Fruit fly (Drosophila melanogaster) S2 (cell line): ENCODE data around the gene CG43137.
A peak's percentile ranks its signal among the peaks of the same experiment; 100 is the strongest.

Source experiments
- CG8478 ChIP-seq: fragments of >200 bp; optimal IDR thresholded peaks from 2 replicates; lab custom pipeline; 2018
- CTCF ChIP-seq, 2 experiments: fragments of >200 bp; optimal IDR thresholded peaks; 2 replicates each; lab custom pipeline; 2018

CG43137 gene

DNA sequence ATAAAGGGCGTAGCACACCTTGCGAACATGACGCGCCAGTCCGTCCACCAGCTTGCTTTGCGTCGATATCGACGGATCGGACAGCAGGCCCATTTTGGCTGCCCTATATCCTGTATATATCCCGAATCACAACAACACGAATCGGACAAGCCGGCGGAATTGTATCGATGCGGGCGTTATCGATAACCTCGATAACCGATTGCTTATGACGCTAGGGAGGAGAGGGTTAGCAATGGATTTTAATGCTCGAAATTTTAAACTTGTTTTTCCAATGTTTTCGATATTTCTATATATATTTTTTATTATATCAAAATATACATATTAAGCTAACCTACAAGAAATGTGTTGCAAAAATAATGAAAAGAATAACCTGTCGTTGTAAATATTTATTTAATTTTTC lies 8.2 kb upstream of the CG43137 start, which contains the start of gene GAA1:
Gene GAA1, minus strand, starts transcription at position 194 of the 400 bp plus-strand sequence.
- no peak for TF ChIP-seq CTCF (optimal IDR thresholded peaks at IDR 0.05; lab: Kevin White, UChicago)
- TF ChIP-seq CG8478 (lab: Kevin White, UChicago), result no peak

dm6 chrX:5868795-5869194 lies 3.8 kb upstream of the CG43137 start, which contains the start of gene CG15764:
Gene CG15764 (plus strand): TSS chrX:5869095.
- no peak for TF ChIP-seq CG8478 (lab: Kevin White, UChicago)
- no peak for TF ChIP-seq CTCF (optimal IDR thresholded peaks at IDR 0.05; lab: Kevin White, UChicago)

dm6 chrX:5866095-5866494 lies 1.1 kb upstream of the CG43137 start:
- TF ChIP-seq CG8478 (lab: Kevin White, UChicago) (no peak), CTCF (optimal IDR thresholded peaks at IDR 0.05; lab: Kevin White, UChicago) (no peak)

DNA sequence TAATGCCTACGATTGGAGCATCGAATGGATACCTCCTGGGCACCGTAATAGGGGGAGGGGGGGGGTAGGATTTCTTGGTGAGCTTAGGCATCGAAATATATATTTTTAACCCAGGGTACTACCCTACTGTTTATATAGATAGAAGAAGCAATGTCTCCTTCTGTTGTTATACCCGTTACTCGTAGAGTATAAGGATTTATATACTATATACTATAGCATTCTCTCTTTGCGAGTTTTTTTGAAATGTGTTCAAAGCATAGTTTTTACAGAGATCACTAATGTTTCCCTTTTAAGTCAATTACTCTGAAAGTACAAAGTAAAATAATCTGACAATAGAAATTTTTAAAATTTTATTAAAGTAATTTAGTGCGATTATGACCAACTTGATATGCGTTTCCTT lies 11.5 kb downstream of the CG43137 start, which contains the start of gene CG43136:
Gene CG43136, plus strand, starts transcription at position 301 of the 400 bp plus-strand sequence.
- no peak for TF ChIP-seq CTCF (optimal IDR thresholded peaks at IDR 0.05; lab: Kevin White, UChicago)
- no peak for TF ChIP-seq CG8478 (lab: Kevin White, UChicago)

- no peak for TF ChIP-seq CTCF (optimal IDR thresholded peaks at IDR 0.05; lab: Kevin White, UChicago)
- TF ChIP-seq CG8478 (lab: Kevin White, UChicago), result no peak
Measured at dm6 chrX:5852677-5853076, 12.3 kb downstream of the CG43137 start.

DNA sequence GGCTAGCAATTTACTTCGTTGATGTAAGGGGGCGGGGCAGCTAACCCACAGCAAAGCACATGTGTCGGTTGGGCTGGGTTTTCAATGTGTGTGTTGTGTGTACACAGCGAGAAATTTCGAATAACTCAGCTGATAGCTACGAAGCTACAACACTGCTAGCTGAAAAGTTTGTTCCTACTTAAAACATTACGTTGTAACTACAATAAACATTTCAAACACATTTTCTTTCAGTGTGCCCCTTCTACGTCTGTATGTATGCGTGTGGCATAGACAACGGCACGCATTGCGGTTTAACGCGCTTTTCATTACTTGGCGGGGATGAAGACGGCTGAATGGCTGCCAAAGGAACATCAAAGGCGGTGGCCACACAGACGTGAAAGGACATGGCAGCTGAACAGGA lies 17.4 kb downstream of the CG43137 start:
- TF ChIP-seq CTCF (optimal IDR thresholded peaks at IDR 0.05; lab: Kevin White, UChicago) (no peak), CG8478 (lab: Kevin White, UChicago) (no peak)

DNA sequence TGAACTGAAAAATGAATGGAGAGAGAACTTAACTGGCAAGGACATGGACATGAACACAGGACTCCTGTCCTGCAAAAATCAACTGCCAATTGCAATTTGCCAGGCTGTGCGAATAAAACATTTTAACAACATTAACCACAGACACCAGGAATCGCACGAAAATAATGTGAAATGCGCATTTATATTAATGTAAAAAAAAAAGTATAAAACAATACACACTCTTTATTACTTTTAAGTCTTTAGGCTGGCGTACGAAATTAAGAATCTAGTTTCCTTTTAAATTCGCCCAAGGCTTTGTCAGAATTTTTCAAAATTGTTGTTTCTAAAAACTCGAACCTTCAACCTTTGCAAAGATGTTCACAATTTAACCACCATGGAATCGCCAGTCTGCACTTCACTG lies 20.0 kb downstream of the CG43137 start, which contains the start of gene CG12729:
Gene CG12729, plus strand, starts transcription at position 301 of the 400 bp plus-strand sequence.
- TF ChIP-seq CTCF (optimal IDR thresholded peaks at IDR 0.05; lab: Kevin White, UChicago) (no peak), CG8478 (lab: Kevin White, UChicago) (no peak)

DNA sequence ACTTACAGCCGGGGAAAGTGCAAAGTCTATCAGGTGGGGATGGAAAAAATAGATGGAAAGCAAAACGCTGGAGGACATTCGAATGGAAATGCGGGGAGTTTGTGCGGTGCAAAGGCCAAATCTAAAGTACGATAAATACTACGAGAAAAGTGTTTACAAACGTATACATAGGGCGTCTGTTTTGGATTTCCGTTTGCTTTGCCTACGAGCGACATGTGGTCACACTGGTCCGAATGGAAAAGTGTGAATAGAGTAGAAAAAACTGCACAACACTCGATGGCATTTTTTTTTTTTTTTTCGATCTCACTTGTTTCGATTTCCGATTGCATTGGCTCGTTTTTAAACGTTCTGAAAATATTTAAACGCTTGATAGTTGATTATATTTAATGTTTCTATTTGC lies 25.2 kb downstream of the CG43137 start:
- TF ChIP-seq CG8478 (lab: Kevin White, UChicago) (no peak), CTCF (optimal IDR thresholded peaks at IDR 0.05; lab: Kevin White, UChicago) (no peak)

DNA sequence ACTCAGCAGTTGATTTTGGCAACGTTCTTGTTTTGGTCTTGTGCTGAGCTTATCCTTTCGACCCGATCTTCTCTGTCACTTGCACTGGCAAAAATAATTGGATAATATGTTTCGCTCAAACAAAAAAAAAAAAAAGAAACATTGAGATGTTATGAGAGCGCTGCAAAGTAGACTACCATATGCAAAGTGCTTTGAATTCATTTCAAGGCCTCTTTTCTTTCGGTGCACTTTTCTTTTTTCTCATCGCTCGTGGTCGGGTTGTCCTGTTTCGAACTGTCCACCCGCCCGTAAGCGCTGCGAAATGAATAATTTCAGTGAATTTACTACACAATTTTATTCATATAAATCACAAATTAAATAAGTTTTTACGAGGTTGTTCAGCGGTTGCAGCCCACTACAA lies 45.0 kb downstream of the CG43137 start:
- TF ChIP-seq CTCF (optimal IDR thresholded peaks at IDR 0.05; lab: Kevin White, UChicago), result no peak
- no peak for TF ChIP-seq CG8478 (lab: Kevin White, UChicago)

DNA sequence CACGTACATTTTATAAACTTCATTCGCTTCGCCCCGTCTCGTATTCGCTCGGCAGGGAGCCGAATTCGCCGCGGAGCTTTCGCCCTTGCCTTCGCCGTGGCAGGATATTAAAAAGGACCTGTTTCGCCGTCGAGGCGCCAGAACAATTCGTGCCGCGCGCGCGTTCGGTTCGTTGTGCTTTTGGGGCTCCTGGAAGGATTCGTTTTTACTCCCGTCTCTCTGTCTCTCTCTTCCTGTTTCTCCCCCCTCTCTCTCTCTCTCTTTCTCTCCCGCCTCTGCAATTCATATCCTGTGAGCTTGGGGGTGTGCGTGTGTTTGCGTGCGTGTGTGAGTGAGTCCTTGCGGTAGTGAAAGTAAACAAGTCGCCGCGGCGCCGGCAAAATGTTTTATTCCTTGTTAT lies 46.5 kb downstream of the CG43137 start, which contains the start of gene CG15765:
Gene CG15765, plus strand, starts transcription at position 132 of the 400 bp plus-strand sequence.
- TF ChIP-seq CTCF (optimal IDR thresholded peaks at IDR 0.05; lab: Kevin White, UChicago) (no peak), CG8478 (lab: Kevin White, UChicago) (no peak)

DNA sequence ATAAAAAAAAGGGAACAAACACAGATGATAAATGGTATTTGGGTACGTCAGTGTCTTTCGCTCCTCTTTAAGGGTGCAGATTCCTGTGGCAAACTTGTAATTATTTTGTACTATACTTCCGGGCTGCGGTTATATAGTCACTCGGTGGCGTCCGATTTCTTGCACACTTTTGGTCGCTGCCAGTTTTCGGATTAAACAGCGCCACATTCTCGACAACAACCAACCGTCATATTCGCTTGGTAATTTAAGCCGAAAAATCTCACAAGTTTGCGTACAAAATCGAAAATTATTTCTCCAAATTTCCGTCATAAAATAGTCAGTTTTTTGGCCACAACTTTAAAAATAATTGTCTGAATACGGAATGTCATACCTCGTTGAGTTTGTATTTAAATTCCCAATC lies 47.8 kb downstream of the CG43137 start:
- TF ChIP-seq CTCF (optimal IDR thresholded peaks at IDR 0.05; lab: Kevin White, UChicago) (peak; percentile 65 to 72), CG8478 (lab: Kevin White, UChicago) (no peak)

DNA sequence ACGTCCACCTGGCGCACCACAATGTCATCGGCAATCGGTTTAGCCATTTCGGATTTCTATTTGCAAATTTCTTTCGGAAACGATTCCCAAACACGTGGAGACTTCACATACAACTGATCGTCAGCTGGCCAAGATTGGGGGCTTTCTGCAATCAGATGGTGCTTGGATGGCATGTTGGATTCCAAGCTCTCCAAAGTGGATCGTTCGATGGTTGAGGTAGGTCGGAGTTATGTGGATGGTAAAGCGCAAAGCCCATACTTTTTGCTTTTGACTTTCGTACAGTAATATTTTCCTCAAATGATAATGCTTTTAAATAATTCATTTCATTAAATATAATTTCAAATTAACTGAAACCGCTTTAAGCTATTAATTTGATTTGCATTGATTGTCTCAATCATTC lies 49.2 kb downstream of the CG43137 start, which contains the start of gene AgmNAT:
Gene AgmNAT, minus strand, starts transcription at position 101 of the 400 bp plus-strand sequence.
- TF ChIP-seq CTCF (optimal IDR thresholded peaks at IDR 0.05; lab: Kevin White, UChicago), result no peak
- TF ChIP-seq CG8478 (lab: Kevin White, UChicago), result no peak
